Worm (Caenorhabditis elegans) whole organism, late embryonic: Measurements from ENCODE around the gene srh-268.

Experiments
- T23F11.4 ChIP-seq: fragments of 200-800 bp; sonication (Bioruptor generic); optimal IDR thresholded peaks from 2 replicates; lab custom pipeline; 2018; ENCODE audit warnings: mild to moderate bottlenecking, missing genetic modification characterization, missing compliant biosample characterization
- ahr-1 ChIP-seq: sonication (generic microtip); optimal IDR thresholded peaks from 2 replicates; lab custom pipeline; 2016; ENCODE audit warnings: missing genetic modification characterization, missing compliant biosample characterization
- ceh-30 ChIP-seq: fragments of 150-350 bp; optimal IDR thresholded peaks from 2 replicates; lab custom pipeline; 2014; ENCODE audit warnings: missing biosample characterization, missing genetic modification characterization
- dmd-4 ChIP-seq: sonication (generic microtip); optimal IDR thresholded peaks from 2 replicates; lab custom pipeline; 2016; ENCODE audit warnings: borderline replicate concordance, missing genetic modification characterization, missing compliant biosample characterization
- elt-2 ChIP-seq: sonication (generic microtip); optimal IDR thresholded peaks from 2 replicates; lab custom pipeline; 2016; ENCODE audit warnings: missing genetic modification reagents, missing genetic modification characterization, missing compliant biosample characterization
- eyg-1 ChIP-seq: sonication (generic microtip); optimal IDR thresholded peaks from 2 replicates; lab custom pipeline; 2016; ENCODE audit warnings: missing genotype, missing genetic modification characterization, missing compliant biosample characterization
- fkh-10 ChIP-seq: fragments of 150-350 bp; optimal IDR thresholded peaks from 2 replicates; lab custom pipeline; 2014; ENCODE audit warnings: missing biosample characterization, missing genetic modification reagents, missing genetic modification characterization
- hlh-15 ChIP-seq: sonication (generic microtip); optimal IDR thresholded peaks from 2 replicates; lab custom pipeline; 2016; ENCODE audit warnings: missing genetic modification characterization, missing compliant biosample characterization
- hlh-30 ChIP-seq: sonication (generic microtip); optimal IDR thresholded peaks from 2 replicates; lab custom pipeline; 2017; ENCODE audit warnings: antibody characterized with exemption, missing genetic modification characterization, missing compliant biosample characterization; ENCODE audit not compliant: insufficient read depth
- madf-2 ChIP-seq: sonication (generic microtip); optimal IDR thresholded peaks from 2 replicates; lab custom pipeline; 2017; ENCODE audit warnings: missing genetic modification characterization, missing compliant biosample characterization
- sox-2 ChIP-seq: fragments of 200-800 bp; sonication (Bioruptor generic); IDR thresholded peaks from 2 replicates; pipeline ENCODE4 v1.3.6; 2022; ENCODE audit warnings: missing genetic modification reagents, missing genetic modification characterization, missing compliant biosample characterization
- ttx-3 ChIP-seq: sonication (generic microtip); optimal IDR thresholded peaks from 2 replicates; lab custom pipeline; 2016; ENCODE audit warnings: missing genetic modification reagents, missing genetic modification characterization, missing compliant biosample characterization

- TF ChIP-seq sox-2 (GFP tag; lab: Robert Waterston, UW) = no peak
- TF ChIP-seq hlh-30 (tag; lab: Kevin White, UChicago) = no peak
- TF ChIP-seq fkh-10 (GFP tag; lab: Kevin White, UChicago) = no peak
- no peak for TF ChIP-seq ahr-1
- no peak for TF ChIP-seq T23F11.4 (GFP tag; lab: Kevin White, UChicago)
- TF ChIP-seq eyg-1 = no peak
- TF ChIP-seq hlh-15 (tag; lab: Kevin White, UChicago) = no peak
- no peak for TF ChIP-seq dmd-4 (tag; lab: Kevin White, UChicago)
- TF ChIP-seq madf-2 (tag; lab: Kevin White, UChicago) = no peak
- no peak for TF ChIP-seq ttx-3 (tag; lab: Kevin White, UChicago)
- TF ChIP-seq ceh-30 (tag; lab: Kevin White, UChicago) = no peak
- no peak for TF ChIP-seq elt-2 (tag; lab: Kevin White, UChicago)
Observed at ce11 chrV:7523392-7523791, 15.7 kb upstream of the srh-268 start, which contains the start of gene C54F6.6.
